Worm (Caenorhabditis elegans) whole organism, midembryonic: Measurements from ENCODE around the gene rpa-1.

Source experiments
- cog-1 ChIP-seq: sonication (generic microtip); optimal IDR thresholded peaks from 2 replicates; lab custom pipeline; 2016; ENCODE audit warnings: missing genetic modification characterization, missing compliant biosample characterization
- flt-1 ChIP-seq: fragments of 200-800 bp; sonication (Bioruptor generic); IDR thresholded peaks from 2 replicates; pipeline ENCODE4 v1.3.6; 2022; ENCODE audit warnings: missing genetic modification characterization, missing compliant biosample characterization
- klf-2 ChIP-seq: fragments of 200-800 bp; sonication (Bioruptor generic); conservative IDR thresholded peaks from 2 replicates; pipeline ENCODE4 v1.3.6; 2022; ENCODE audit warnings: missing genetic modification reagents, missing genetic modification characterization, missing compliant biosample characterization
- med-1 ChIP-seq: sonication (generic microtip); optimal IDR thresholded peaks from 2 replicates; lab custom pipeline; 2017; ENCODE audit warnings: missing genetic modification characterization, mild to moderate bottlenecking, missing compliant biosample characterization, antibody characterized with exemption, missing genetic modification reagents; ENCODE audit not compliant: insufficient read depth
- tab-1 ChIP-seq: fragments of 200-800 bp; sonication (Bioruptor generic); IDR thresholded peaks from 2 replicates; pipeline ENCODE4 v1.3.6; 2022; ENCODE audit warnings: missing genetic modification characterization, missing compliant biosample characterization
- ztf-23 ChIP-seq: fragments of 200-800 bp; sonication (Bioruptor generic); IDR thresholded peaks from 2 replicates; pipeline ENCODE4 v1.3.6; 2022; ENCODE audit warnings: missing genetic modification reagents, missing genetic modification characterization, missing compliant biosample characterization
- ztf-29 ChIP-seq: fragments of 200-800 bp; sonication (Bioruptor generic); IDR thresholded peaks from 2 replicates; pipeline ENCODE4 v1.3.6; 2022; ENCODE audit warnings: missing genetic modification reagents, missing genetic modification characterization, missing compliant biosample characterization

DNA sequence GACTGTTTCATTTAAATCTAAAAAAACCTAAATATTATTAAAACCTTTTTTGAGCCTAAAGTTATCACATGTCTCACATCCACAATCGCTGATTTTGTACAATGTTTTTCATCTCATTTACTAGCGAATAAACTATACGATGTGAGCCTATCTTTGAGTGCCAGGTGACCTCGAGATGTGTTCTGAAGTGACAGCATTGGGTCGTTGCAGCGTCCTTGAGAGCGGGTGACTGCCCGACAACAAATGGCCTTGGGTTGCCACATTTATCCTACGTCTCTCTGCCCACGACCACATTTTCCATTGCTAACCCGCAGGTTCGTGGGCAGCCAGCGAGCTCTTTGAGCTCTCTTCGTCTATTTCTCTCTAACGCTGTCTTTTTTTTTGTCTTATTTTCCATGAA, 2.6 kb downstream of the rpa-1 start, which contains the start of gene lir-2:
- TF ChIP-seq cog-1 (tag; lab: Kevin White, UChicago) (no peak), med-1 (GFP tag; lab: Kevin White, UChicago) (no peak), klf-2 (GFP tag; lab: Robert Waterston, UW) (no peak), tab-1 (no peak), ztf-23 (GFP tag; lab: Robert Waterston, UW) (no peak), flt-1 (no peak), ztf-29 (no peak)
